Worm (Caenorhabditis elegans) whole organism, L4 larva: ENCODE data around the gene set-16.
A peak's percentile ranks its signal among the peaks of the same experiment; 100 is the strongest.

Experiments used
- F10B5.3 ChIP-seq: sonication (generic microtip); optimal IDR thresholded peaks from 2 replicates; lab custom pipeline; 2016; ENCODE audit warnings: mild to moderate bottlenecking, missing genetic modification characterization, missing compliant biosample characterization
- R02D3.7 ChIP-seq: fragments of 150-350 bp; sonication (generic microtip); optimal IDR thresholded peaks from 3 replicates; lab custom pipeline; 2014; ENCODE audit warnings: missing biosample characterization, missing genetic modification characterization
- T26A8.4 ChIP-seq: fragments of 200-800 bp; sonication (Bioruptor generic); IDR thresholded peaks from 2 replicates; pipeline ENCODE4 v1.3.6; 2022; ENCODE audit warnings: missing genetic modification characterization, missing compliant biosample characterization
- Y105C5A.15 ChIP-seq: fragments of 200-800 bp; sonication (Bioruptor generic); IDR thresholded peaks from 2 replicates; pipeline ENCODE4 v1.3.6; 2022; ENCODE audit warnings: missing genetic modification characterization, missing compliant biosample characterization
- Y48G9A.11 ChIP-seq: fragments of 200-800 bp; sonication (Bioruptor generic); IDR thresholded peaks from 2 replicates; pipeline ENCODE4 v1.3.6; 2022; ENCODE audit warnings: missing genetic modification reagents, missing genetic modification characterization, missing compliant biosample characterization
- Y5F2A.4 ChIP-seq: fragments of 200-800 bp; sonication (Bioruptor generic); optimal IDR thresholded peaks from 2 replicates; lab custom pipeline; 2018; ENCODE audit warnings: mild to moderate bottlenecking, missing genetic modification characterization, missing compliant biosample characterization
- aha-1 ChIP-seq: fragments of 150-350 bp; peaks from one replicate; lab custom pipeline; 2014; ENCODE audit warnings: missing biosample characterization, missing genetic modification characterization
- aly-2 ChIP-seq: sonication (generic microtip); optimal IDR thresholded peaks from 2 replicates; lab custom pipeline; 2018; ENCODE audit warnings: missing biosample characterization, missing genetic modification characterization
- arid-1 ChIP-seq: fragments of 200-800 bp; sonication (Bioruptor generic); conservative IDR thresholded peaks from 2 replicates; pipeline ENCODE4 v1.3.6; 2022; ENCODE audit warnings: missing genetic modification reagents, missing genetic modification characterization, missing compliant biosample characterization
- attf-4 ChIP-seq: sonication (generic microtip); optimal IDR thresholded peaks from 3 replicates; lab custom pipeline; 2017; ENCODE audit warnings: missing biosample characterization, missing genetic modification characterization
- ceh-20 ChIP-seq: fragments of 200-800 bp; sonication (Bioruptor generic); IDR thresholded peaks from 2 replicates; pipeline ENCODE4 v1.3.6; 2022; ENCODE audit warnings: missing genetic modification reagents, missing genetic modification characterization, missing compliant biosample characterization
- ceh-28 ChIP-seq: fragments of 150-350 bp; optimal IDR thresholded peaks from 2 replicates; lab custom pipeline; 2014; ENCODE audit warnings: missing biosample characterization, missing genetic modification reagents, missing genetic modification characterization
- ceh-62 ChIP-seq: sonication (generic microtip); optimal IDR thresholded peaks from 2 replicates; lab custom pipeline; 2017; ENCODE audit warnings: missing biosample characterization, missing genetic modification characterization
- ceh-82 ChIP-seq: sonication (generic microtip); optimal IDR thresholded peaks from 2 replicates; lab custom pipeline; 2017; ENCODE audit warnings: missing biosample characterization, missing genetic modification characterization
- ces-1 ChIP-seq: fragments of 150-350 bp; sonication (generic microtip); optimal IDR thresholded peaks from 4 replicates; lab custom pipeline; 2014; ENCODE audit warnings: missing biosample characterization, missing genetic modification reagents, missing genetic modification characterization
- cey-2 ChIP-seq: sonication (generic microtip); optimal IDR thresholded peaks from 3 replicates; lab custom pipeline; 2017; ENCODE audit warnings: missing genetic modification characterization, mild to moderate bottlenecking, missing compliant biosample characterization, antibody characterized with exemption, borderline replicate concordance; ENCODE audit not compliant: insufficient read depth
- daf-16 ChIP-seq, 3 experiments: sonication (generic microtip); optimal IDR thresholded peaks; 2 replicates each; lab custom pipeline; 2016 to 2017; ENCODE audit warnings: missing genetic modification characterization in 3 of 3, missing genetic modification reagents in 3 of 3, mild to moderate bottlenecking in 2 of 3, missing compliant biosample characterization in 2 of 3, missing biosample characterization in 1 of 3, moderate library complexity in 1 of 3
- daf-8 ChIP-seq: fragments of 200-800 bp; sonication (Bioruptor generic); IDR thresholded peaks from 2 replicates; pipeline ENCODE4 v1.3.6; 2022; ENCODE audit warnings: missing genetic modification characterization, missing compliant biosample characterization
- dmd-6 ChIP-seq: fragments of 200-800 bp; sonication (Bioruptor generic); IDR thresholded peaks from 2 replicates; pipeline ENCODE4 v1.3.6; 2022; ENCODE audit warnings: missing genetic modification reagents, missing genetic modification characterization, missing compliant biosample characterization
- dpl-1 ChIP-seq: fragments of 150-350 bp; optimal IDR thresholded peaks from 2 replicates; lab custom pipeline; 2014; ENCODE audit warnings: missing biosample characterization, missing genetic modification reagents, missing genetic modification characterization
- fkh-10 ChIP-seq: fragments of 150-350 bp; optimal IDR thresholded peaks from 2 replicates; lab custom pipeline; 2014; ENCODE audit warnings: missing biosample characterization, missing genetic modification reagents, missing genetic modification characterization
- hlh-11 ChIP-seq: fragments of 200-800 bp; sonication (Bioruptor generic); optimal IDR thresholded peaks from 2 replicates; lab custom pipeline; 2018; ENCODE audit warnings: mild to moderate bottlenecking, missing genetic modification characterization, missing compliant biosample characterization
- hlh-30 ChIP-seq: sonication (generic microtip); optimal IDR thresholded peaks from 2 replicates; lab custom pipeline; 2017; ENCODE audit warnings: antibody characterized with exemption, mild to moderate bottlenecking, missing genetic modification characterization, missing compliant biosample characterization; ENCODE audit not compliant: insufficient read depth
- lim-7 ChIP-seq: fragments of 200-800 bp; sonication (Bioruptor generic); IDR thresholded peaks from 2 replicates; pipeline ENCODE4 v1.3.6; 2022; ENCODE audit warnings: missing genetic modification characterization, missing compliant biosample characterization
- lin-13 ChIP-seq: fragments of 150-350 bp; optimal IDR thresholded peaks from 2 replicates; lab custom pipeline; 2014; ENCODE audit warnings: missing biosample characterization, missing genetic modification reagents, missing genetic modification characterization
- lin-38 ChIP-seq: fragments of 200-800 bp; sonication (Bioruptor generic); IDR thresholded peaks from 2 replicates; pipeline ENCODE4 v1.3.6; 2022; ENCODE audit warnings: missing genetic modification reagents, missing genetic modification characterization, missing compliant biosample characterization
- madf-5 ChIP-seq, 2 experiments: fragments of 200-800 bp; sonication (Bioruptor generic); IDR thresholded peaks; 2 replicates each; pipeline ENCODE4 v1.3.6; 2022; ENCODE audit warnings: missing compliant biosample characterization in 2 of 2, missing genetic modification characterization in 2 of 2
- mdl-1 ChIP-seq, 2 experiments: fragments of 150-350 bp in 1 of 2; sonication (generic microtip) in 1 of 2; optimal IDR thresholded peaks; 2 replicates each; lab custom pipeline; 2014 to 2017; ENCODE audit warnings: missing biosample characterization in 2 of 2, missing genetic modification characterization in 2 of 2
- mes-2 ChIP-seq: sonication (generic microtip); optimal IDR thresholded peaks from 2 replicates; lab custom pipeline; 2016; ENCODE audit warnings: missing genotype, mild to moderate bottlenecking, missing genetic modification characterization, missing compliant biosample characterization; ENCODE audit not compliant: poor library complexity, severe bottlenecking
- mxl-2 ChIP-seq: fragments of 200-800 bp; sonication (Bioruptor generic); conservative IDR thresholded peaks from 2 replicates; pipeline ENCODE4 v1.3.6; 2022; ENCODE audit warnings: missing genetic modification reagents, missing genetic modification characterization, missing compliant biosample characterization
- mxl-3 ChIP-seq: fragments of 200-800 bp; sonication (Bioruptor generic); optimal IDR thresholded peaks from 2 replicates; lab custom pipeline; 2018; ENCODE audit warnings: mild to moderate bottlenecking, missing genetic modification characterization, missing compliant biosample characterization
- nhr-102 ChIP-seq: sonication (generic microtip); optimal IDR thresholded peaks from 2 replicates; lab custom pipeline; 2016; ENCODE audit warnings: mild to moderate bottlenecking, missing genetic modification characterization, moderate library complexity, missing compliant biosample characterization
- nhr-11 ChIP-seq: fragments of 150-350 bp; optimal IDR thresholded peaks from 2 replicates; lab custom pipeline; 2014; ENCODE audit warnings: missing biosample characterization, missing genetic modification characterization
- nhr-25 ChIP-seq: sonication (generic microtip); optimal IDR thresholded peaks from 2 replicates; lab custom pipeline; 2017; ENCODE audit warnings: missing genetic modification characterization, mild to moderate bottlenecking, missing compliant biosample characterization, antibody characterized with exemption, moderate library complexity, borderline replicate concordance; ENCODE audit not compliant: insufficient read depth
- nhr-41 ChIP-seq: fragments of 200-800 bp; sonication (Bioruptor generic); IDR thresholded peaks from 2 replicates; pipeline ENCODE4 v1.3.6; 2022; ENCODE audit warnings: missing genetic modification reagents, missing genetic modification characterization, missing compliant biosample characterization
- nhr-42 ChIP-seq: fragments of 200-800 bp; sonication (Bioruptor generic); IDR thresholded peaks from 2 replicates; pipeline ENCODE4 v1.3.6; 2022; ENCODE audit warnings: missing genetic modification characterization, missing compliant biosample characterization
- nhr-48 ChIP-seq: sonication (generic microtip); optimal IDR thresholded peaks from 2 replicates; lab custom pipeline; 2016; ENCODE audit warnings: mild to moderate bottlenecking, missing genetic modification characterization, missing compliant biosample characterization
- php-3 ChIP-seq: fragments of 200-800 bp; sonication (Bioruptor generic); IDR thresholded peaks from 2 replicates; pipeline ENCODE4 v1.3.6; 2022; ENCODE audit warnings: missing genetic modification reagents, missing genetic modification characterization, missing compliant biosample characterization
- pqm-1 ChIP-seq: sonication (generic microtip); optimal IDR thresholded peaks from 2 replicates; lab custom pipeline; 2017; ENCODE audit warnings: missing biosample characterization, missing genetic modification characterization
- rbr-2 ChIP-seq: sonication (generic microtip); optimal IDR thresholded peaks from 2 replicates; lab custom pipeline; 2016; ENCODE audit warnings: missing genotype, missing genetic modification characterization, missing compliant biosample characterization
- saeg-2 ChIP-seq: fragments of 200-800 bp; sonication (Bioruptor generic); IDR thresholded peaks from 2 replicates; pipeline ENCODE4 v1.3.6; 2022; ENCODE audit warnings: missing genetic modification reagents, missing genetic modification characterization, missing compliant biosample characterization
- snpc-1.2 ChIP-seq: fragments of 200-800 bp; sonication (Bioruptor generic); IDR thresholded peaks from 2 replicates; pipeline ENCODE4 v1.3.6; 2022; ENCODE audit warnings: missing genetic modification reagents, missing genetic modification characterization, missing compliant biosample characterization
- snpc-4 ChIP-seq: fragments of 150-350 bp; optimal IDR thresholded peaks from 2 replicates; lab custom pipeline; 2014; ENCODE audit warnings: missing biosample characterization, missing genetic modification characterization
- spr-1 ChIP-seq: sonication (generic microtip); optimal IDR thresholded peaks from 2 replicates; lab custom pipeline; 2016; ENCODE audit warnings: mild to moderate bottlenecking, missing genetic modification characterization, missing compliant biosample characterization
- spr-3 ChIP-seq: fragments of 200-800 bp; sonication (Bioruptor generic); optimal IDR thresholded peaks from 2 replicates; lab custom pipeline; 2018; ENCODE audit warnings: mild to moderate bottlenecking, missing genetic modification characterization, missing compliant biosample characterization
- tra-1 ChIP-seq: fragments of 200-800 bp; sonication (Bioruptor generic); IDR thresholded peaks from 2 replicates; pipeline ENCODE4 v1.3.6; 2022; ENCODE audit warnings: missing genetic modification reagents, missing genetic modification characterization, missing compliant biosample characterization
- unc-39 ChIP-seq: sonication (generic microtip); optimal IDR thresholded peaks from 2 replicates; lab custom pipeline; 2017; ENCODE audit warnings: missing biosample characterization, missing genetic modification characterization
- unc-62 ChIP-seq, 3 experiments: fragments of 150-350 bp in 1 of 3; sonication (generic microtip); optimal IDR thresholded peaks in 2 of 3; peaks in 1 of 3; 1 replicate in 1 of 3; 2 replicates in 2 of 3; lab custom pipeline; 2014 to 2017; ENCODE audit warnings: missing biosample characterization in 3 of 3, missing genetic modification characterization in 3 of 3, missing genetic modification reagents in 3 of 3, missing genotype in 1 of 3
- vab-7 ChIP-seq: fragments of 200-800 bp; sonication (Bioruptor generic); IDR thresholded peaks from 2 replicates; pipeline ENCODE4 v1.3.6; 2022; ENCODE audit warnings: missing genetic modification reagents, missing genetic modification characterization, missing compliant biosample characterization
- ztf-11 ChIP-seq: fragments of 150-350 bp; optimal IDR thresholded peaks from 2 replicates; lab custom pipeline; 2014; ENCODE audit warnings: missing biosample characterization, missing genetic modification characterization

Gene set-16

ce11 chrIII:13643534-13643933 lies at the start of gene set-16, which contains the start of gene drr-2 (continued):
- peak; percentile 96 for TF ChIP-seq arid-1 (GFP tag; lab: Robert Waterston, UW)
- TF ChIP-seq spr-3 (GFP tag; lab: Kevin White, UChicago) = peak; percentile 97
- no peak for TF ChIP-seq daf-8
- peak; percentile 93 for TF ChIP-seq php-3 (GFP tag; lab: Robert Waterston, UW)
- TF ChIP-seq ces-1 (GFP tag; lab: Kevin White, UChicago) = peak; percentile 87
- TF ChIP-seq attf-4 (tag; lab: Kevin White, UChicago) = no peak
- peak; percentile 97 for TF ChIP-seq saeg-2
- TF ChIP-seq mxl-2 (GFP tag; lab: Robert Waterston, UW) = peak; percentile 88
- TF ChIP-seq mxl-3 = peak; percentile 96
- peak; percentile 20 for TF ChIP-seq ztf-11
- TF ChIP-seq nhr-102 (tag; lab: Kevin White, UChicago) = peak; percentile 99
- no peak for TF ChIP-seq pqm-1 (tag; lab: Kevin White, UChicago)
- TF ChIP-seq lin-13 = peak; percentile 99
- peak; percentile 95 for TF ChIP-seq F10B5.3
- TF ChIP-seq dmd-6 = peak; percentile 99
- peak; percentile 97 for TF ChIP-seq dpl-1 (GFP tag; lab: Kevin White, UChicago)
- no peak for TF ChIP-seq ceh-82
- TF ChIP-seq madf-5 (GFP tag; IDR thresholded peaks at IDR 0.05; lab: Robert Waterston, UW) = peak; percentile 44 to 84; a peak in 1 of 4 replicates
- TF ChIP-seq nhr-25 (tag; lab: Kevin White, UChicago) = peak; percentile 98
- peak; percentile 96 for TF ChIP-seq mes-2 (tag; lab: Kevin White, UChicago)
- peak; percentile 89 for TF ChIP-seq Y48G9A.11
- peak; percentile 55 for TF ChIP-seq cey-2 (tag; lab: Kevin White, UChicago)
- peak; percentile 96 for TF ChIP-seq spr-1 (tag; lab: Kevin White, UChicago)
- no peak for TF ChIP-seq unc-39 (tag; lab: Kevin White, UChicago)
- peak; percentile 100 for TF ChIP-seq aha-1 (tag; lab: Kevin White, UChicago)
- TF ChIP-seq lin-38 = peak; percentile 96
- TF ChIP-seq mdl-1 (tag; optimal IDR thresholded peaks at IDR 0.05; lab: Kevin White, UChicago) = peak; percentile 45 to 82
- no peak for TF ChIP-seq aly-2 (tag; lab: Kevin White, UChicago)
- peak; percentile 92 for TF ChIP-seq snpc-1.2 (GFP tag; lab: Robert Waterston, UW)
- TF ChIP-seq hlh-11 (tag; lab: Kevin White, UChicago) = peak; percentile 100
- peak in 1 of 2 experiments; percentile 98 for TF ChIP-seq unc-62 (GFP tag; optimal IDR thresholded peaks at IDR 0.05 in 1 of 2; lab: Kevin White, UChicago)
- no peak for TF ChIP-seq unc-62 (tag; optimal IDR thresholded peaks at IDR 0.05; lab: Kevin White, UChicago)
- TF ChIP-seq ceh-62 (tag; lab: Kevin White, UChicago) = peak; percentile 7
- peak; percentile 99 for TF ChIP-seq nhr-11 (tag; lab: Kevin White, UChicago)
- peak; percentile 81 for TF ChIP-seq ceh-28 (tag; lab: Kevin White, UChicago)
- TF ChIP-seq nhr-48 (tag; lab: Kevin White, UChicago) = peak; percentile 96
- TF ChIP-seq Y5F2A.4 (GFP tag; lab: Kevin White, UChicago) = peak; percentile 86
- peak; percentile 99 for TF ChIP-seq T26A8.4
- TF ChIP-seq lim-7 (GFP tag; lab: Robert Waterston, UW) = peak; percentile 61; the same call in 1 of the 2 replicates
- peak; percentile 80 for TF ChIP-seq vab-7 (GFP tag; lab: Robert Waterston, UW)
- TF ChIP-seq snpc-4 = no peak
- TF ChIP-seq hlh-30 (tag; lab: Kevin White, UChicago) = peak; percentile 92
- peak; percentile 81 for TF ChIP-seq nhr-41 (GFP tag; lab: Robert Waterston, UW)
- TF ChIP-seq nhr-42 = peak; percentile 98
- TF ChIP-seq fkh-10 (GFP tag; lab: Kevin White, UChicago) = peak; percentile 92
- TF ChIP-seq ceh-20 (GFP tag; lab: Robert Waterston, UW) = peak; percentile 99
- TF ChIP-seq Y105C5A.15 (GFP tag; lab: Robert Waterston, UW) = peak; percentile 66; the same call in 1 of the 2 replicates
- peak; percentile 87 to 97 for TF ChIP-seq daf-16 (GFP tag; optimal IDR thresholded peaks at IDR 0.05; lab: Kevin White, UChicago)
- TF ChIP-seq daf-16 (tag; optimal IDR thresholded peaks at IDR 0.05; lab: Kevin White, UChicago) = peak; percentile 82
- TF ChIP-seq R02D3.7 (tag; lab: Kevin White, UChicago) = peak; percentile 3
- peak; percentile 98 for TF ChIP-seq rbr-2 (tag; lab: Kevin White, UChicago)
- TF ChIP-seq tra-1 = peak; percentile 98
